Worm (Caenorhabditis elegans) whole organism, young adult: ENCODE data around the gene glb-17.
A peak's percentile ranks its signal among the peaks of the same experiment; 100 is the strongest.

ENCODE experiments used
- B0035.1 ChIP-seq: sonication (generic microtip); optimal IDR thresholded peaks from 2 replicates; lab custom pipeline; 2016; ENCODE audit warnings: missing genetic modification characterization, mild to moderate bottlenecking, missing compliant biosample characterization, missing genotype, missing genetic modification reagents
- F10E7.11 ChIP-seq: sonication (generic microtip); optimal IDR thresholded peaks from 2 replicates; lab custom pipeline; 2017; ENCODE audit warnings: mild to moderate bottlenecking, missing genetic modification characterization, moderate library complexity, missing compliant biosample characterization
- F22D6.2 ChIP-seq: sonication (generic microtip); optimal IDR thresholded peaks from 2 replicates; lab custom pipeline; 2016; ENCODE audit warnings: mild to moderate bottlenecking, missing genetic modification characterization, missing compliant biosample characterization
- F23B12.7 ChIP-seq: sonication (generic microtip); optimal IDR thresholded peaks from 2 replicates; lab custom pipeline; 2017; ENCODE audit warnings: missing genetic modification characterization, mild to moderate bottlenecking, missing compliant biosample characterization, antibody characterized with exemption, moderate library complexity; ENCODE audit not compliant: insufficient read depth
- F39B2.1 ChIP-seq: fragments of 200-800 bp; sonication (Bioruptor generic); IDR thresholded peaks from 2 replicates; pipeline ENCODE4 v1.3.6; 2022; ENCODE audit warnings: missing genetic modification reagents, missing genetic modification characterization, missing compliant biosample characterization
- F57A8.1 ChIP-seq: fragments of 200-800 bp; sonication (Bioruptor generic); optimal IDR thresholded peaks from 2 replicates; lab custom pipeline; 2018; ENCODE audit warnings: mild to moderate bottlenecking, missing genetic modification characterization, moderate library complexity, missing compliant biosample characterization
- K12H6.12 ChIP-seq: fragments of 200-800 bp; sonication (Bioruptor generic); optimal IDR thresholded peaks from 2 replicates; lab custom pipeline; 2018; ENCODE audit warnings: mild to moderate bottlenecking, missing genetic modification characterization, missing compliant biosample characterization
- T07F8.4 ChIP-seq: sonication (generic microtip); optimal IDR thresholded peaks from 2 replicates; lab custom pipeline; 2016; ENCODE audit warnings: mild to moderate bottlenecking, missing genetic modification characterization, moderate library complexity, missing compliant biosample characterization
- T26A5.8 ChIP-seq: sonication (generic microtip); optimal IDR thresholded peaks from 2 replicates; lab custom pipeline; 2016; ENCODE audit warnings: missing genetic modification characterization, missing compliant biosample characterization
- Y53F4B.3 ChIP-seq: fragments of 200-800 bp; sonication (Bioruptor generic); IDR thresholded peaks from 2 replicates; pipeline ENCODE4 v1.3.6; 2022; ENCODE audit warnings: missing genetic modification reagents, missing genetic modification characterization, missing compliant biosample characterization
- Y67H2A.10 ChIP-seq: fragments of 200-800 bp; sonication (Bioruptor generic); conservative IDR thresholded peaks from 2 replicates; pipeline ENCODE4 v1.3.6; 2022; ENCODE audit warnings: missing genetic modification reagents, missing genetic modification characterization, missing compliant biosample characterization
- attf-3 ChIP-seq: fragments of 200-800 bp; sonication (Bioruptor generic); conservative IDR thresholded peaks from 2 replicates; pipeline ENCODE4 v1.3.6; 2022; ENCODE audit warnings: missing genetic modification reagents, missing genetic modification characterization, missing compliant biosample characterization
- bed-1 ChIP-seq: fragments of 200-800 bp; sonication (Bioruptor generic); IDR thresholded peaks from 2 replicates; pipeline ENCODE4 v1.3.6; 2022; ENCODE audit warnings: missing genetic modification reagents, missing genetic modification characterization, missing compliant biosample characterization
- dpff-1 ChIP-seq: sonication (generic microtip); optimal IDR thresholded peaks from 2 replicates; lab custom pipeline; 2017; ENCODE audit warnings: mild to moderate bottlenecking, missing genetic modification characterization, missing compliant biosample characterization
- dpl-1 ChIP-seq: fragments of 150-350 bp; optimal IDR thresholded peaks from 2 replicates; lab custom pipeline; 2014; ENCODE audit warnings: missing biosample characterization, missing genetic modification reagents, missing genetic modification characterization
- efl-1 ChIP-seq: fragments of 150-350 bp; optimal IDR thresholded peaks from 2 replicates; lab custom pipeline; 2014; ENCODE audit warnings: missing biosample characterization, missing genetic modification reagents, missing genetic modification characterization
- egrh-3 ChIP-seq: fragments of 200-800 bp; sonication (Bioruptor generic); IDR thresholded peaks from 2 replicates; pipeline ENCODE4 v1.3.6; 2022; ENCODE audit warnings: missing genetic modification reagents, missing genetic modification characterization, missing compliant biosample characterization
- ekl-4 ChIP-seq: fragments of 200-800 bp; sonication (Bioruptor generic); IDR thresholded peaks from 2 replicates; pipeline ENCODE4 v1.3.6; 2022; ENCODE audit warnings: missing genetic modification reagents, missing genetic modification characterization, missing compliant biosample characterization
- him-1 ChIP-seq: sonication (generic microtip); optimal IDR thresholded peaks from 2 replicates; lab custom pipeline; 2016; ENCODE audit warnings: missing genotype, missing genetic modification reagents, missing genetic modification characterization, missing compliant biosample characterization
- hlh-26 ChIP-seq: fragments of 200-800 bp; sonication (Bioruptor generic); conservative IDR thresholded peaks from 2 replicates; pipeline ENCODE4 v1.3.6; 2022; ENCODE audit warnings: missing genetic modification reagents, missing genetic modification characterization, missing compliant biosample characterization
- hmg-1.2 ChIP-seq: fragments of 200-800 bp; sonication (Bioruptor generic); IDR thresholded peaks from 2 replicates; pipeline ENCODE4 v1.3.6; 2022; ENCODE audit warnings: missing genetic modification reagents, missing genetic modification characterization, missing compliant biosample characterization
- hmg-20 ChIP-seq: fragments of 200-800 bp; sonication (Bioruptor generic); IDR thresholded peaks from 2 replicates; pipeline ENCODE4 v1.3.6; 2022; ENCODE audit warnings: missing genetic modification reagents, missing genetic modification characterization, missing compliant biosample characterization
- hrde-1 ChIP-seq: sonication (generic microtip); optimal IDR thresholded peaks from 2 replicates; lab custom pipeline; 2016; ENCODE audit warnings: missing genetic modification characterization, mild to moderate bottlenecking, missing compliant biosample characterization, moderate library complexity, missing genotype, missing genetic modification reagents, borderline replicate concordance
- hsf-1 ChIP-seq: fragments of 200-800 bp; sonication (Bioruptor generic); IDR thresholded peaks from 2 replicates; pipeline ENCODE4 v1.3.6; 2022; ENCODE audit warnings: missing genetic modification reagents, missing genetic modification characterization, missing compliant biosample characterization
- lag-1 ChIP-seq: fragments of 200-800 bp; sonication (Bioruptor generic); IDR thresholded peaks from 2 replicates; pipeline ENCODE4 v1.3.6; 2022; ENCODE audit warnings: missing genetic modification reagents, missing genetic modification characterization, missing compliant biosample characterization
- let-526 ChIP-seq: fragments of 200-800 bp; sonication (Bioruptor generic); IDR thresholded peaks from 2 replicates; pipeline ENCODE4 v1.3.6; 2022; ENCODE audit warnings: missing genetic modification reagents, missing genetic modification characterization, missing compliant biosample characterization
- mxl-1 ChIP-seq: sonication (generic microtip); optimal IDR thresholded peaks from 2 replicates; lab custom pipeline; 2016; ENCODE audit warnings: missing genetic modification characterization, missing compliant biosample characterization
- nfya-2 ChIP-seq: fragments of 200-800 bp; sonication (Bioruptor generic); IDR thresholded peaks from 2 replicates; pipeline ENCODE4 v1.3.6; 2022; ENCODE audit warnings: missing genetic modification reagents, missing genetic modification characterization, missing compliant biosample characterization
- nhr-179 ChIP-seq: sonication (generic microtip); optimal IDR thresholded peaks from 2 replicates; lab custom pipeline; 2016; ENCODE audit warnings: mild to moderate bottlenecking, missing genetic modification characterization, missing compliant biosample characterization
- nhr-27 ChIP-seq: fragments of 200-800 bp; sonication (Bioruptor generic); optimal IDR thresholded peaks from 2 replicates; lab custom pipeline; 2018; ENCODE audit warnings: mild to moderate bottlenecking, missing genetic modification characterization, moderate library complexity, missing compliant biosample characterization
- nhr-80 ChIP-seq: sonication (generic microtip); optimal IDR thresholded peaks from 2 replicates; lab custom pipeline; 2016; ENCODE audit warnings: missing genetic modification characterization, missing compliant biosample characterization
- rpc-1 ChIP-seq, 2 experiments: fragments of 150-350 bp in 1 of 2; sonication (generic microtip) in 1 of 2; optimal IDR thresholded peaks; 2 replicates each; lab custom pipeline; 2014 to 2018; ENCODE audit warnings: missing biosample characterization in 1 of 2, missing genetic modification characterization in 1 of 2, missing genetic modification reagents in 1 of 2, missing genotype in 1 of 2
- snpc-1.1 ChIP-seq: sonication (generic microtip); optimal IDR thresholded peaks from 2 replicates; lab custom pipeline; 2017; ENCODE audit warnings: missing genetic modification characterization, mild to moderate bottlenecking, missing compliant biosample characterization, antibody characterized with exemption, moderate library complexity, missing genotype, missing genetic modification reagents; ENCODE audit not compliant: insufficient read depth
- snpc-3.4 ChIP-seq: sonication (generic microtip); optimal IDR thresholded peaks from 2 replicates; lab custom pipeline; 2017; ENCODE audit warnings: missing genetic modification characterization, mild to moderate bottlenecking, missing compliant biosample characterization, antibody characterized with exemption, moderate library complexity, missing genotype, missing genetic modification reagents
- snpc-4 ChIP-seq, 5 experiments: fragments of 150-350 bp in 1 of 5; sonication (generic microtip) in 4 of 5; optimal IDR thresholded peaks; 2 replicates each; lab custom pipeline; 2014 to 2018; ENCODE audit warnings: missing genetic modification characterization in 5 of 5, missing biosample characterization in 3 of 5, antibody characterized with exemption in 2 of 5, mild to moderate bottlenecking in 2 of 5, missing compliant biosample characterization in 2 of 5, missing genotype in 2 of 5, moderate library complexity in 2 of 5, missing genetic modification reagents in 1 of 5
- somi-1 ChIP-seq: fragments of 200-800 bp; sonication (Bioruptor generic); optimal IDR thresholded peaks from 2 replicates; lab custom pipeline; 2018; ENCODE audit warnings: mild to moderate bottlenecking, missing genetic modification characterization, missing compliant biosample characterization
- xnd-1 ChIP-seq: sonication (generic microtip); optimal IDR thresholded peaks from 2 replicates; lab custom pipeline; 2016; ENCODE audit warnings: missing genotype, missing genetic modification reagents, missing genetic modification characterization, missing compliant biosample characterization
- ztf-6 ChIP-seq: fragments of 200-800 bp; sonication (Bioruptor generic); IDR thresholded peaks from 2 replicates; pipeline ENCODE4 v1.3.6; 2022; ENCODE audit warnings: missing genetic modification reagents, missing genetic modification characterization, missing compliant biosample characterization

glb-17 gene

DNA sequence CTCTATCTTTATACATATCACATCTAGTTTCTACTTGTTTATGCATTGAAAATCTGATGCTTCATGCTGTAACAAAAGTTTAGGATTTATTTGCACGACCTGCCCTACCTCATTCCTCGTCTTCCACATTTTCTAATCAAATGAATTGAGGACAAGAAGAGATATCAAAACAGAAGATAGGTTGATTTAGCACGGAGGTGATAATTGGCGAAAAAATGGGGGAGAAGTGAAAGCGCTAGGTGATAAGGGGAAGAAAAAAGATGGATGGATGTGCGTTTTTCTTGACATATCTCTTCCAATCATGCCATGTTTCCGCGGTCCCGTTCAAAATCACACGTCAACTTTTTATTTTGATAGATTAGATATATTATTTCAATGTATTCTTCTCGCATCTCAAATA is 31.3 kb upstream of the glb-17 start:
- TF ChIP-seq F22D6.2 (no peak), hmg-20 (no peak), somi-1 (GFP tag; lab: Kevin White, UChicago) (peak; percentile 22), attf-3 (GFP tag; lab: Robert Waterston, UW) (no peak)

ce11 chrX:9603180-9603579 is 26.4 kb upstream of the glb-17 start:
- no peak for TF ChIP-seq B0035.1 (tag; lab: Kevin White, UChicago)
- TF ChIP-seq snpc-1.1 (tag; lab: Kevin White, UChicago), result no peak
- TF ChIP-seq F22D6.2, result no peak
- TF ChIP-seq dpl-1 (GFP tag; lab: Kevin White, UChicago), result no peak
- TF ChIP-seq T26A5.8 (tag; lab: Kevin White, UChicago), result no peak
- no peak for TF ChIP-seq snpc-3.4 (tag; lab: Kevin White, UChicago)
- TF ChIP-seq T07F8.4, result no peak
- TF ChIP-seq xnd-1, result no peak
- TF ChIP-seq snpc-4 (GFP tag; optimal IDR thresholded peaks at IDR 0.05; lab: Kevin White, UChicago), result no peak
- no peak for TF ChIP-seq snpc-4 (tag; optimal IDR thresholded peaks at IDR 0.05; lab: Kevin White, UChicago)
- TF ChIP-seq hrde-1, result no peak
- no peak for TF ChIP-seq bed-1 (GFP tag; lab: Robert Waterston, UW)
- no peak for TF ChIP-seq him-1 (tag; lab: Kevin White, UChicago)
- no peak for TF ChIP-seq nhr-80 (tag; lab: Kevin White, UChicago)
- no peak for TF ChIP-seq lag-1 (GFP tag; lab: Robert Waterston, UW)
- TF ChIP-seq nfya-2, result no peak
- no peak for TF ChIP-seq hsf-1 (GFP tag; lab: Robert Waterston, UW)
- TF ChIP-seq hmg-1.2 (GFP tag; lab: Robert Waterston, UW), result no peak
- no peak for TF ChIP-seq mxl-1
- TF ChIP-seq, all 124 proteins: peak for 0

- no peak for TF ChIP-seq B0035.1 (tag; lab: Kevin White, UChicago)
- no peak for TF ChIP-seq Y53F4B.3 (GFP tag; lab: Robert Waterston, UW)
- no peak for TF ChIP-seq K12H6.12
- TF ChIP-seq nhr-27 (tag; lab: Kevin White, UChicago), result no peak
- TF ChIP-seq dpff-1 (tag; lab: Kevin White, UChicago), result no peak
- TF ChIP-seq nhr-80 (tag; lab: Kevin White, UChicago), result peak; percentile 54
Observed at ce11 chrX:9602625-9603024, 25.8 kb upstream of the glb-17 start.

- TF ChIP-seq F39B2.1, result no peak
- no peak for TF ChIP-seq nhr-179
- TF ChIP-seq ztf-6 (GFP tag; lab: Robert Waterston, UW), result no peak
- no peak for TF ChIP-seq F57A8.1 (GFP tag; lab: Kevin White, UChicago)
- no peak for TF ChIP-seq ekl-4 (GFP tag; lab: Robert Waterston, UW)
- no peak for TF ChIP-seq F23B12.7 (tag; lab: Kevin White, UChicago)
- TF ChIP-seq rpc-1 (optimal IDR thresholded peaks at IDR 0.05; lab: Kevin White, UChicago), result no peak
- no peak for TF ChIP-seq rpc-1 (tag; optimal IDR thresholded peaks at IDR 0.05; lab: Kevin White, UChicago)
- no peak for TF ChIP-seq F10E7.11 (tag; lab: Kevin White, UChicago)
- TF ChIP-seq let-526 (GFP tag; lab: Robert Waterston, UW), result no peak
- TF ChIP-seq hlh-26 (GFP tag; lab: Robert Waterston, UW), result no peak
- TF ChIP-seq egrh-3 (GFP tag; lab: Robert Waterston, UW), result no peak
- no peak for TF ChIP-seq nfya-2
- no peak for TF ChIP-seq Y67H2A.10 (GFP tag; lab: Robert Waterston, UW)
- no peak for TF ChIP-seq hsf-1 (GFP tag; lab: Robert Waterston, UW)
- no peak for TF ChIP-seq efl-1 (GFP tag; lab: Kevin White, UChicago)
- no peak for TF ChIP-seq T07F8.4
Observed at ce11 chrX:9597299-9597698, 20.5 kb upstream of the glb-17 start.
